Worm (Caenorhabditis elegans): Measurements from ENCODE around the gene Y32F6B.1.

Gene Y32F6B.1

DNA sequence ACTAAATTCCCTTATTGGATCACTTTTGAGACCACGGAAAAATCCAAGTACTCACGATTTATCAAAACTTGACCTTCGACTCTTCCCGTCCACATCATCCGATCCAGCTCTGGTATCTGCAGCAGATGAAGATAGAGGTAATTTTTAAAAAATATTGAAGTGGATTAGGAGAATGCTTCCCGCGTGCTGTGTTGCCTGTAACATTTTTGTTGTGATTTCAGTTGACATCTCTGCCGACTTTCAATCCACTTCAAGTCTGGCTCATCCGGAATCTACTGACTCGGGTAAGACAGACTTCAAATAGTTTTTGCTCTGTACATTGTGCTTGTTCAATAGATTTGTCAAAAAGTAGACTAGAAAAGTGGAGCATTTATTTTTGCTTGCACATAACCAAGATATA, 9.1 kb downstream of the Y32F6B.1 start:
- TF ChIP-seq med-1 (GFP tag; optimal IDR thresholded peaks at IDR 0.05; ENCODE audit: insufficient read depth) (no peak), T22C8.4 (GFP tag; IDR thresholded peaks at IDR 0.05) (no peak), flt-1 (GFP tag; IDR thresholded peaks at IDR 0.05) (no peak), ztf-23 (GFP tag; IDR thresholded peaks at IDR 0.05) (no peak), klf-2 (GFP tag; conservative IDR thresholded peaks at IDR 0.05) (no peak), cog-1 (tag; optimal IDR thresholded peaks at IDR 0.05) (no peak)

ce11 chrV:10474040-10474439, 10.5 kb downstream of the Y32F6B.1 start:
- TF ChIP-seq tab-1 (GFP tag; IDR thresholded peaks at IDR 0.05) (no peak), T22C8.4 (GFP tag; IDR thresholded peaks at IDR 0.05) (no peak), med-1 (GFP tag; optimal IDR thresholded peaks at IDR 0.05; ENCODE audit: insufficient read depth) (no peak), klf-2 (GFP tag; conservative IDR thresholded peaks at IDR 0.05) (no peak), ztf-29 (GFP tag; IDR thresholded peaks at IDR 0.05) (no peak), ref-1 (GFP tag; conservative IDR thresholded peaks at IDR 0.05) (no peak), cog-1 (tag; optimal IDR thresholded peaks at IDR 0.05) (no peak), flt-1 (GFP tag; IDR thresholded peaks at IDR 0.05) (no peak), ztf-23 (GFP tag; IDR thresholded peaks at IDR 0.05) (no peak)

DNA sequence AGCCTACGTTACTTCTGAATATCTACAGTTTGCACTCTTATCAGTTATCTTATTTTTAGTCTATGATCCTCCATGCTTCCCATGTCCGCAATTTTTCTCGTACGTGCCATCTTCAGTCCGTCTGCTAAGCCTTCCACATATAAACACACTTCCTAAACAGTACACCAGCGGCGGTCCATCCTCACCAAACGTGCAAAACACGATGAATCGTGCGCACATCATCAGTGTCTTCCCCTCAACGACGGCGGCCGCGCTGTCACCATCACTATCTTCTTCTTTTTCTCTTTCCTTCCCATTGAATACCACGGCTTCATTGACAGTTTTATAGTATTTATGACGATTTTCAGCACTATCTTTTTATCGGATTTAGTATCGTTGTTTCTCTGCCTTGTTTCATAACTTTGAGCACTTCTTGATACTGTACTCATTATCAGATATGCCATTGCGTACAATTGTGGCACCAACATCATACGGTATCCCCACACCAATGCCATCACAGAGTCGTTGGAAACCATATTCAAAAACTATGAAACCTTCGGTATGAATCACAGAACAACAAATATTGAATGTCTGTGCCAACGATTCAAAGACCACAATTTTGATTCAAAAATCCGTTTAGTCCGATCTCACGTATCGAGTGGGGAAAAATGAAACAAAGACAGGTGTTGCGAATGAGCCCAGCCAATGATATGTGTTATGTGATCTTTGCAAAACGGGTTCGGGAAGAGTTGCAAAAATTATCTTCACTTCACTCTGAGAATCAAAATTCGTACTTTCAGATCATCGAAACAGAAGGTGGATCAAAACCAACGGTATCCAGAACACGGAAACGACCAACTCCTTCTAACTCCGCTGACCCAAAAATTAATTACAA, 11.4 kb downstream of the Y32F6B.1 start:
- TF ChIP-seq med-1 (GFP tag; optimal IDR thresholded peaks at IDR 0.05; ENCODE audit: insufficient read depth) (no peak), cog-1 (tag; optimal IDR thresholded peaks at IDR 0.05) (no peak), ref-1 (GFP tag; conservative IDR thresholded peaks at IDR 0.05) (no peak), klf-2 (GFP tag; conservative IDR thresholded peaks at IDR 0.05) (no peak), tab-1 (GFP tag; IDR thresholded peaks at IDR 0.05) (no peak), T22C8.4 (GFP tag; IDR thresholded peaks at IDR 0.05) (no peak), ztf-29 (GFP tag; IDR thresholded peaks at IDR 0.05) (no peak), ztf-23 (GFP tag; IDR thresholded peaks at IDR 0.05) (no peak), flt-1 (GFP tag; IDR thresholded peaks at IDR 0.05) (no peak)

- TF ChIP-seq ref-1 (GFP tag; conservative IDR thresholded peaks at IDR 0.05): no peak
Observed at ce11 chrV:10471007-10471406, 13.5 kb downstream of the Y32F6B.1 start.

DNA sequence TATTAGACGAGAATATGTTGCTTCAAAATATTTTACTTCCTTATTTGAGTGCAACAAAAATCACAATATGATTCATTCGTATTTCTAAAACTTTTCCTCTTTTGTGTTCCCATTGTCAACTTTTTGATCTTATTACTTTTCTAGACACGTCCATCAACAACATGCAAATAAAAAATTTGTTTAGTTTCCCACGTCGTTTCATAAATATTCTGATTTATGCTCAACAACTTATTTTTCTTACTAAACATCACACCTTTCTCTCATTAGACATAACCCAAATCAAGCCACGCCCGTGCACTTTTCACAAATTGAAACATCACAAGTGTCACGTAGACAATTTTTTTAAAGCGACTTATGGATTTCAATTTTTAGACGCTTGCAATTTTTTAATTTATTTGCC, 14.7 kb downstream of the Y32F6B.1 start:
- TF ChIP-seq cog-1 (tag; optimal IDR thresholded peaks at IDR 0.05) (no peak), ref-1 (GFP tag; conservative IDR thresholded peaks at IDR 0.05) (no peak), T22C8.4 (GFP tag; IDR thresholded peaks at IDR 0.05) (no peak), tab-1 (GFP tag; IDR thresholded peaks at IDR 0.05) (no peak), klf-2 (GFP tag; conservative IDR thresholded peaks at IDR 0.05) (no peak)

- TF ChIP-seq ztf-23 (GFP tag; IDR thresholded peaks at IDR 0.05): no peak
- TF ChIP-seq T22C8.4 (GFP tag; IDR thresholded peaks at IDR 0.05): no peak
- no peak for TF ChIP-seq med-1 (GFP tag; optimal IDR thresholded peaks at IDR 0.05; ENCODE audit: insufficient read depth)
- no peak for TF ChIP-seq cog-1 (tag; optimal IDR thresholded peaks at IDR 0.05)
- TF ChIP-seq tab-1 (GFP tag; IDR thresholded peaks at IDR 0.05): no peak
- TF ChIP-seq klf-2 (GFP tag; conservative IDR thresholded peaks at IDR 0.05): no peak
Observed at ce11 chrV:10468709-10469108, 15.8 kb downstream of the Y32F6B.1 start.

DNA sequence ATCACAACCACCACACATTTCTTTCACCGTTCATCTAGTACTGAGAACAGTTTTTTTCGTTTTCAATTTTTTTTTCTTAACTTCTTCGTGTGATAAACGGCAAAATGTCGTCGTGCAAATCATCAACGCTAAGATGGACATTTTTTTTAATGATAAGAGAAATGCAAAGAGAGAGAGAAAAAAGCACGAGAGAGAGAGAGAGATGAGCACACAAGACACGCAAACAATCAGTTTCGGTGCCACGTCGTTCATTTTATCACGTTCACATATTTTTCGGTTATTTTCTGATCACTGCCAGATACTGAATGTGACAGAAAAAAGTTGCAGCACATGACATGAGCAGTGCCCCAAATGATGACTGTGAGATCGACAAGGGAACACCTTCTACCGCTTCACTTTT, 16.4 kb downstream of the Y32F6B.1 start, which contains the start of gene egl-9:
egl-9 (plus strand) TSS at position 328 of the 400 bp plus-strand sequence.
- TF ChIP-seq ztf-23 (GFP tag; IDR thresholded peaks at IDR 0.05) (no peak), med-1 (GFP tag; optimal IDR thresholded peaks at IDR 0.05; ENCODE audit: insufficient read depth) (no peak), T22C8.4 (GFP tag; IDR thresholded peaks at IDR 0.05) (no peak), tab-1 (GFP tag; IDR thresholded peaks at IDR 0.05) (no peak), cog-1 (tag; optimal IDR thresholded peaks at IDR 0.05) (no peak), flt-1 (GFP tag; IDR thresholded peaks at IDR 0.05) (no peak), ztf-29 (GFP tag; IDR thresholded peaks at IDR 0.05) (no peak), ref-1 (GFP tag; conservative IDR thresholded peaks at IDR 0.05) (no peak), klf-2 (GFP tag; conservative IDR thresholded peaks at IDR 0.05) (no peak)

- no peak for TF ChIP-seq T22C8.4 (GFP tag; IDR thresholded peaks at IDR 0.05)
- no peak for TF ChIP-seq med-1 (GFP tag; optimal IDR thresholded peaks at IDR 0.05; ENCODE audit: insufficient read depth)
- TF ChIP-seq cog-1 (tag; optimal IDR thresholded peaks at IDR 0.05): no peak
- no peak for TF ChIP-seq ztf-29 (GFP tag; IDR thresholded peaks at IDR 0.05)
- TF ChIP-seq ztf-23 (GFP tag; IDR thresholded peaks at IDR 0.05): no peak
- no peak for TF ChIP-seq flt-1 (GFP tag; IDR thresholded peaks at IDR 0.05)
- TF ChIP-seq klf-2 (GFP tag; conservative IDR thresholded peaks at IDR 0.05): no peak
- no peak for TF ChIP-seq ref-1 (GFP tag; conservative IDR thresholded peaks at IDR 0.05)
- no peak for TF ChIP-seq tab-1 (GFP tag; IDR thresholded peaks at IDR 0.05)
Observed at ce11 chrV:10467659-10468058, 16.9 kb downstream of the Y32F6B.1 start.

- TF ChIP-seq cog-1 (tag; optimal IDR thresholded peaks at IDR 0.05) (no peak), ztf-29 (GFP tag; IDR thresholded peaks at IDR 0.05) (no peak), tab-1 (GFP tag; IDR thresholded peaks at IDR 0.05) (no peak), ztf-23 (GFP tag; IDR thresholded peaks at IDR 0.05) (no peak), ref-1 (GFP tag; conservative IDR thresholded peaks at IDR 0.05) (no peak), med-1 (GFP tag; optimal IDR thresholded peaks at IDR 0.05; ENCODE audit: insufficient read depth) (no peak), flt-1 (GFP tag; IDR thresholded peaks at IDR 0.05) (no peak), klf-2 (GFP tag; conservative IDR thresholded peaks at IDR 0.05) (no peak), T22C8.4 (GFP tag; IDR thresholded peaks at IDR 0.05) (no peak)
Observed at ce11 chrV:10467104-10467503, 17.4 kb downstream of the Y32F6B.1 start.

ce11 chrV:10466607-10467092, 17.9 kb downstream of the Y32F6B.1 start:
- TF ChIP-seq klf-2 (GFP tag; conservative IDR thresholded peaks at IDR 0.05) (no peak), cog-1 (tag; optimal IDR thresholded peaks at IDR 0.05) (peak; percentile 93), ztf-23 (GFP tag; IDR thresholded peaks at IDR 0.05) (0 out of 2 replicates have a peak, but pooled peaks have one; percentile 50), flt-1 (GFP tag; IDR thresholded peaks at IDR 0.05) (peak; percentile 72), ztf-29 (GFP tag; IDR thresholded peaks at IDR 0.05) (peak; percentile 38; the same call in 1 of the 2 replicates)
